Worm (Caenorhabditis elegans): ENCODE measurements around the gene ppm-1.H.

The ppm-1.H gene

DNA sequence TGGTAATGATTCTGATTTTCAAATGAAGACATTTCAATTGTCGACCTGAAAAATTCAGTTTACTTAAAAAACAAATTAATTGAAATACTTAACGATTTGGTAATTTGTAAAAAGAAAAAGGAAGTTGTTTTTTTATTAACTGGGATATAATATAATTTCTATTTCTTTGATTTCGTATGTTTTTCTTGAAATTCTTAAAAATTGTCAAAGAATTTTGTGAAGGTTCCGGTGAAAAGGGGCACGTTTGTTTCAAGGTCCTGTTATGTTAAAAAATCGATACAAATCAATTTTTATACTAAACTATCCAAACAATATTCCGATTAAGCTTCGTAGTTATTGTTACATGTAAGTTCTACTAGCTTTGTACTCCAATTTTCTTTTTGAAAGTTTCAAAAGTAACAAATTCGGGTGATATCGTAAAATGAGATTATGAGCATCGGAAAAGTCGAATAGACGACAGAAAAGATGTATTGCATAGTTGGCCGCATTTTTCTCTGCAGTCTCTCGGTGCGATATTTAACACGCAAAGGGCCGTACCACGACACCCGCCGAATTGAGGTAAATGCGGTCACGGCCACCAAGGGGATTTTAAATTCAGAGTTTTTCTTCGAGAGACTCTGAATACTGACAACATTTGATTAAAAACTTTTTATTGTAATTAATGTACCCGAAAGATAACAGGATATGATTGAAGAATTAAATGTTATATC, 8.8 kb downstream of the ppm-1.H start, which contains the start of gene Y39C12A.9:
Gene Y39C12A.9, minus strand, starts transcription at position 51 of the 710 bp plus-strand sequence.
- TF ChIP-seq nhr-12 (tag; optimal IDR thresholded peaks at IDR 0.05) (no peak), tbx-8 (GFP tag; optimal IDR thresholded peaks at IDR 0.05) (no peak), M03D4.4 (tag; optimal IDR thresholded peaks at IDR 0.05) (no peak), nhr-237 (tag; optimal IDR thresholded peaks at IDR 0.05) (no peak), ces-1 (GFP tag; optimal IDR thresholded peaks at IDR 0.05) (peak; percentile 31), unc-120 (tag; optimal IDR thresholded peaks at IDR 0.05; ENCODE audit: poor library complexity, severe bottlenecking) (peak; percentile 16), mls-2 (tag; optimal IDR thresholded peaks at IDR 0.05) (no peak), sptf-1 (tag; optimal IDR thresholded peaks at IDR 0.05) (no peak)

DNA sequence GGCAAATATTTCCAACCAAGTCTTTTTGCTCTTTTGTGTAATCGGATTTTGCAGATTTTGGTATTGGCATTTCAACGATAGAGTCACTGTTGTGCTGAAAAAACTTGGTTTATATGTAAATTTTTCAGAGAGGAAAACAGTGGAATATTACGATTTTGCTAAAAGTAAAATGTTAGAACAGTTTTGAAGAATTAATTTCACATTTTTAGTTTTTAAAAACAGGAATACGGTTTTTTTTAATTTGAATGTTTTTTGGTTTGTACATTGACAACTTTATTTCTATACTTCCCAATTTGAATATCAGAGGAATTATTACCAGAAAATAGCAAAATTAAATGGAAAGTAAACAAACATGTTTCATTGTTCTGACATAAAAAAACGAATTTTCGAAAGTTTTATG, 15.5 kb downstream of the ppm-1.H start, which contains the start of gene dnj-26:
Gene dnj-26, minus strand, starts transcription at position 101 of the 400 bp plus-strand sequence.
- no peak for TF ChIP-seq lin-32 (GFP tag; optimal IDR thresholded peaks at IDR 0.05)
- no peak for TF ChIP-seq nhr-12 (tag; optimal IDR thresholded peaks at IDR 0.05)
- TF ChIP-seq hlh-1 (tag; optimal IDR thresholded peaks at IDR 0.05) = no peak
- no peak for TF ChIP-seq nhr-28 (tag; optimal IDR thresholded peaks at IDR 0.05)
- no peak for TF ChIP-seq unc-62 (GFP tag; optimal IDR thresholded peaks at IDR 0.05)
- no peak for TF ChIP-seq unc-39 (tag; optimal IDR thresholded peaks at IDR 0.05)
- TF ChIP-seq snpc-4 (tag; optimal IDR thresholded peaks at IDR 0.05) = no peak
- no peak for TF ChIP-seq elt-3 (tag; optimal IDR thresholded peaks at IDR 0.05)
- no peak for TF ChIP-seq mls-2 (tag; optimal IDR thresholded peaks at IDR 0.05)
- TF ChIP-seq lin-13 (tag; optimal IDR thresholded peaks at IDR 0.05) = no peak
- TF ChIP-seq drap-1 (GFP tag; optimal IDR thresholded peaks at IDR 0.05) = no peak
- no peak for TF ChIP-seq ztf-11 (tag; optimal IDR thresholded peaks at IDR 0.05)

DNA sequence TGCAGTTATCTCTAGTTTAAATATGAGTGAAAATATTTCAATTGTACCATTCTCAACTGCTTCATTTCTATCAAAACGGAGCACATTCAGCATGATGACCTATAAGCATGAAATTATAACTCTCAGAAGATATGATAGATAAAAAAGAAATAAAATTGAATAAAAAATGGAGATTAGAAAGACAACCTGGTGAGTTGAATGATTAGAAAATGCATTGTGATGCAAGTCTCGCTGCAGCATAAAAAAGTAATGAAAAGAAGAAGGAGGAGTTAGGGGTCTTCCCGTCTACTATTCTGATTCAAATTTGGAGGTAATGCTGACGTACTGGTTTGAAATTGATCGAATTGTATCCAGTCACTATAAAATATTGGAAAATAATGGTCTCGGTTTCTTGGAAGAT, 23.4 kb downstream of the ppm-1.H start, which contains the start of gene sre-15:
Gene sre-15, minus strand, starts transcription at position 101 of the 400 bp plus-strand sequence.
- TF ChIP-seq nhr-12 (tag; optimal IDR thresholded peaks at IDR 0.05) = no peak
- TF ChIP-seq elt-3 (tag; optimal IDR thresholded peaks at IDR 0.05) = no peak

DNA sequence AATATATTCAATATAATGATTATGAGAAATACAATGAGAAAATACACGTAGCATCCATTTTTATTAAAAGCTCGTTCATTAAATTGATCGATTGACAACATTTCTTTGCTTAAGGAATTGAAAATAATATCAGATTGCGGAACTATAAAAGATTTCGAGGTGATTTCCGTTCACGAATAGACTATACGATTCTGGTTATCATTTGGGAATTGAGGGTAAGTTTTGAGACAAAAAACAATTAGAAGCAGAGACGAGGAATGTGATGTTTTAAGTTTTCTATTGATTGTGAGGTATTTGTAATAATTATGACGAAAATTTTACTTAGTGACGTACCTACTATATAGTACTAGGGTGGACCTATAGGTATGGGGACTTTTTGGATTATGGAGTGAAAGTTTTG, 29.3 kb downstream of the ppm-1.H start, which contains the start of gene sre-19:
Gene sre-19, minus strand, starts transcription at position 101 of the 400 bp plus-strand sequence.
- no peak for TF ChIP-seq snpc-4 (tag; optimal IDR thresholded peaks at IDR 0.05)
- TF ChIP-seq cnd-1 (tag; optimal IDR thresholded peaks at IDR 0.05) = no peak
- no peak for TF ChIP-seq unc-62 (GFP tag; optimal IDR thresholded peaks at IDR 0.05)
- no peak for TF ChIP-seq elt-3 (tag; optimal IDR thresholded peaks at IDR 0.05)
- no peak for TF ChIP-seq mls-2 (tag; optimal IDR thresholded peaks at IDR 0.05)
- TF ChIP-seq tbx-8 (GFP tag; optimal IDR thresholded peaks at IDR 0.05) = no peak
- no peak for TF ChIP-seq nhr-28 (tag; optimal IDR thresholded peaks at IDR 0.05)
- no peak for TF ChIP-seq nhr-237 (tag; optimal IDR thresholded peaks at IDR 0.05)
- TF ChIP-seq elt-1 (tag; optimal IDR thresholded peaks at IDR 0.05; ENCODE audit: borderline replicate concordance, insufficient read depth) = no peak
- TF ChIP-seq ceh-83 (GFP tag; optimal IDR thresholded peaks at IDR 0.05) = no peak
- TF ChIP-seq blmp-1 (tag; optimal IDR thresholded peaks at IDR 0.05) = no peak
- no peak for TF ChIP-seq mab-5 (tag; optimal IDR thresholded peaks at IDR 0.05)
- no peak for TF ChIP-seq zip-8 (tag; optimal IDR thresholded peaks at IDR 0.05)

DNA sequence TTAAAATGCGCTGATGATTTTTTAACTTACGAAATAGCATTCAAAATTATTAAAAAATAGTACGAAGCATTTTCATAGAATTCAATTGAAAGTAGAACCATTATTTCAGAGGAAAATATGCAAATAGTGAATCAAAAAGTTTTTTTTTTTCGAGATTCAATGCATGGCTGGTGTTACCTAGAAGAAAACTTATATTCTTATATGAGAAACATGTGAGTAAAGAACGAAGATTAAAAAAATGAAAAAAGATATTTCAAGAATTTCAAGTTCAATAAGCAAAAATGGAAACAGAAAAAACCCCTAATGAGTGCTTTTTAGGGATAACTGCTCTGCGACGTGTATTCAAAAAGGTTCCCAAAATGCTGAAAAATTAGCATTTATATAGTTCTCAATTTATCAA, 32.1 kb downstream of the ppm-1.H start, which contains the start of gene sre-16:
Gene sre-16, minus strand, starts transcription at position 101 of the 400 bp plus-strand sequence.
- TF ChIP-seq mls-2 (tag; optimal IDR thresholded peaks at IDR 0.05) (no peak), ztf-11 (tag; optimal IDR thresholded peaks at IDR 0.05) (no peak), drap-1 (GFP tag; optimal IDR thresholded peaks at IDR 0.05) (no peak), nhr-2 (tag; optimal IDR thresholded peaks at IDR 0.05) (no peak), lin-13 (tag; optimal IDR thresholded peaks at IDR 0.05) (no peak), blmp-1 (tag; optimal IDR thresholded peaks at IDR 0.05) (no peak), flh-1 (GFP tag; optimal IDR thresholded peaks at IDR 0.05) (no peak)

ce11 chrIV:12229679-12230078, 38.4 kb downstream of the ppm-1.H start, which contains the start of gene sre-18:
TSS of gene sre-18 (minus strand) at chrIV:12229779.
- TF ChIP-seq blmp-1 (tag; optimal IDR thresholded peaks at IDR 0.05) = no peak
- no peak for TF ChIP-seq nhr-2 (tag; optimal IDR thresholded peaks at IDR 0.05)
- TF ChIP-seq cnd-1 (tag; optimal IDR thresholded peaks at IDR 0.05) = no peak
- TF ChIP-seq ces-1 (GFP tag; optimal IDR thresholded peaks at IDR 0.05) = no peak
- no peak for TF ChIP-seq bed-3 (GFP tag; optimal IDR thresholded peaks at IDR 0.05)
- TF ChIP-seq nhr-237 (tag; optimal IDR thresholded peaks at IDR 0.05) = no peak
- TF ChIP-seq sptf-1 (tag; optimal IDR thresholded peaks at IDR 0.05) = no peak
- no peak for TF ChIP-seq ham-2 (GFP tag; optimal IDR thresholded peaks at IDR 0.05)
- TF ChIP-seq lin-13 (tag; optimal IDR thresholded peaks at IDR 0.05) = no peak
- TF ChIP-seq mls-2 (tag; optimal IDR thresholded peaks at IDR 0.05) = no peak
